Fruit fly (Drosophila melanogaster): Measurements from ENCODE around the gene Kdm2.

dm6 chr3R:9008202-9008601, 44.1 kb upstream of the Kdm2 start, which contains the start of gene CG11983:
- TF ChIP-seq psq (optimal IDR thresholded peaks at IDR 0.05), result no peak
- TF ChIP-seq ttk (optimal IDR thresholded peaks at IDR 0.05), result no peak
- no peak for TF ChIP-seq Myc (optimal IDR thresholded peaks at IDR 0.05)
- no peak for TF ChIP-seq insv (optimal IDR thresholded peaks at IDR 0.05)
- no peak for TF ChIP-seq Sin3A (optimal IDR thresholded peaks at IDR 0.05)

Measured in Kc167 (cell line).